Worm (Caenorhabditis elegans) whole organism, L3 larva: ENCODE data around the gene F59E12.17.

Experiments
- R02D3.7 ChIP-seq: fragments of 150-350 bp; optimal IDR thresholded peaks from 2 replicates; lab custom pipeline; 2014; ENCODE audit warnings: missing biosample characterization, missing genetic modification characterization
- ZK546.5 ChIP-seq: sonication (generic microtip); optimal IDR thresholded peaks from 2 replicates; lab custom pipeline; 2017; ENCODE audit warnings: missing biosample characterization, missing genetic modification characterization
- aly-2 ChIP-seq: fragments of 150-350 bp; optimal IDR thresholded peaks from 2 replicates; lab custom pipeline; 2014; ENCODE audit warnings: missing biosample characterization, missing genetic modification characterization
- ceh-16 ChIP-seq: sonication (generic microtip); optimal IDR thresholded peaks from 2 replicates; lab custom pipeline; 2017; ENCODE audit warnings: missing biosample characterization, missing genetic modification characterization
- ceh-9 ChIP-seq: sonication (generic microtip); optimal IDR thresholded peaks from 2 replicates; lab custom pipeline; 2018; ENCODE audit warnings: missing biosample characterization, missing genetic modification characterization
- daf-12 ChIP-seq: fragments of 150-350 bp; optimal IDR thresholded peaks from 2 replicates; lab custom pipeline; 2014; ENCODE audit warnings: missing biosample characterization, missing genetic modification reagents, missing genetic modification characterization
- egl-27 ChIP-seq: sonication (generic microtip); optimal IDR thresholded peaks from 4 replicates; lab custom pipeline; 2017; ENCODE audit warnings: missing biosample characterization, missing genetic modification reagents, missing genetic modification characterization
- egl-5 ChIP-seq: fragments of 150-350 bp; optimal IDR thresholded peaks from 2 replicates; lab custom pipeline; 2017; ENCODE audit warnings: missing biosample characterization, missing genetic modification reagents, missing genetic modification characterization, inconsistent platforms
- elt-2 ChIP-seq: sonication (generic microtip); optimal IDR thresholded peaks from 2 replicates; lab custom pipeline; 2016; ENCODE audit warnings: missing genetic modification reagents, mild to moderate bottlenecking, missing genetic modification characterization, missing compliant biosample characterization
- elt-3 ChIP-seq, 3 experiments: fragments of 150-350 bp in 1 of 3; sonication (generic microtip) in 2 of 3; optimal IDR thresholded peaks; 2 replicates in 2 of 3; 4 replicates in 1 of 3; lab custom pipeline; 2014 to 2017; ENCODE audit warnings: missing biosample characterization in 3 of 3, missing genetic modification characterization in 3 of 3
- fkh-2 ChIP-seq: fragments of 150-350 bp; optimal IDR thresholded peaks from 2 replicates; lab custom pipeline; 2014; ENCODE audit warnings: missing biosample characterization, missing genetic modification reagents, missing genetic modification characterization
- hmg-11 ChIP-seq: sonication (generic microtip); optimal IDR thresholded peaks from 2 replicates; lab custom pipeline; 2016; ENCODE audit warnings: missing genetic modification characterization, missing compliant biosample characterization
- jun-1 ChIP-seq: fragments of 150-350 bp; optimal IDR thresholded peaks from 2 replicates; lab custom pipeline; 2014; ENCODE audit warnings: missing biosample characterization, missing genetic modification reagents, missing genetic modification characterization
- lin-15B ChIP-seq: fragments of 150-350 bp; optimal IDR thresholded peaks from 2 replicates; lab custom pipeline; 2014; ENCODE audit warnings: missing biosample characterization, missing genetic modification characterization
- lin-39 ChIP-seq: fragments of 150-350 bp; optimal IDR thresholded peaks from 2 replicates; lab custom pipeline; 2018; ENCODE audit warnings: missing biosample characterization, missing genetic modification reagents, missing genetic modification characterization
- lsy-12 ChIP-seq: sonication (generic microtip); optimal IDR thresholded peaks from 2 replicates; lab custom pipeline; 2016; ENCODE audit warnings: mild to moderate bottlenecking, missing genetic modification characterization, missing compliant biosample characterization
- mdl-1 ChIP-seq: fragments of 150-350 bp; optimal IDR thresholded peaks from 2 replicates; lab custom pipeline; 2014; ENCODE audit warnings: missing biosample characterization, missing genetic modification characterization
- mml-1 ChIP-seq: fragments of 150-350 bp; sonication (generic microtip); optimal IDR thresholded peaks from 3 replicates; lab custom pipeline; 2014; ENCODE audit warnings: missing biosample characterization, missing genetic modification characterization
- nfya-1 ChIP-seq: sonication (generic microtip); optimal IDR thresholded peaks from 2 replicates; lab custom pipeline; 2017; ENCODE audit warnings: missing genetic modification characterization, mild to moderate bottlenecking, missing compliant biosample characterization, antibody characterized with exemption, moderate library complexity; ENCODE audit not compliant: insufficient read depth
- nhr-11 ChIP-seq: fragments of 150-350 bp; optimal IDR thresholded peaks from 2 replicates; lab custom pipeline; 2014; ENCODE audit warnings: missing biosample characterization, missing genetic modification characterization
- nhr-12 ChIP-seq: fragments of 150-350 bp; optimal IDR thresholded peaks from 2 replicates; lab custom pipeline; 2014; ENCODE audit warnings: missing biosample characterization, missing genetic modification characterization
- nhr-23 ChIP-seq: fragments of 150-350 bp; optimal IDR thresholded peaks from 2 replicates; lab custom pipeline; 2014; ENCODE audit warnings: missing biosample characterization, missing genetic modification reagents, missing genetic modification characterization
- nhr-237 ChIP-seq: fragments of 150-350 bp; optimal IDR thresholded peaks from 2 replicates; lab custom pipeline; 2014; ENCODE audit warnings: missing biosample characterization, missing genetic modification characterization
- nhr-25 ChIP-seq: sonication (generic microtip); optimal IDR thresholded peaks from 2 replicates; lab custom pipeline; 2017; ENCODE audit warnings: missing biosample characterization, missing genetic modification characterization
- nhr-43 ChIP-seq: sonication (generic microtip); optimal IDR thresholded peaks from 2 replicates; lab custom pipeline; 2016; ENCODE audit warnings: mild to moderate bottlenecking, missing genetic modification characterization, missing compliant biosample characterization; ENCODE audit not compliant: poor library complexity, severe bottlenecking
- nhr-67 ChIP-seq: fragments of 150-350 bp; optimal IDR thresholded peaks from 2 replicates; lab custom pipeline; 2014; ENCODE audit warnings: missing biosample characterization, missing genetic modification characterization
- nhr-76 ChIP-seq: fragments of 150-350 bp; sonication (generic microtip); optimal IDR thresholded peaks from 5 replicates; lab custom pipeline; 2014; ENCODE audit warnings: missing biosample characterization, missing genetic modification characterization
- nhr-77 ChIP-seq: fragments of 150-350 bp; optimal IDR thresholded peaks from 2 replicates; lab custom pipeline; 2014; ENCODE audit warnings: missing biosample characterization, missing genetic modification characterization
- pha-4 ChIP-seq: fragments of 150-350 bp; optimal IDR thresholded peaks from 2 replicates; lab custom pipeline; 2014; ENCODE audit warnings: missing biosample characterization, missing genetic modification reagents, missing genetic modification characterization
- pqm-1 ChIP-seq: fragments of 150-350 bp; optimal IDR thresholded peaks from 2 replicates; lab custom pipeline; 2017; ENCODE audit warnings: missing biosample characterization, missing genetic modification characterization, inconsistent platforms
- sea-2 ChIP-seq: fragments of 150-350 bp; sonication (generic microtip); optimal IDR thresholded peaks from 4 replicates; lab custom pipeline; 2014; ENCODE audit warnings: missing biosample characterization, missing genetic modification reagents, missing genetic modification characterization
- skn-1 ChIP-seq: fragments of 150-350 bp; optimal IDR thresholded peaks from 2 replicates; lab custom pipeline; 2014; ENCODE audit warnings: missing biosample characterization, missing genetic modification characterization
- snpc-4 ChIP-seq: fragments of 150-350 bp; optimal IDR thresholded peaks from 2 replicates; lab custom pipeline; 2014; ENCODE audit warnings: missing biosample characterization, missing genetic modification characterization
- tbx-2 ChIP-seq: sonication (generic microtip); optimal IDR thresholded peaks from 2 replicates; lab custom pipeline; 2016; ENCODE audit warnings: mild to moderate bottlenecking, missing genetic modification characterization, missing compliant biosample characterization
- unc-39 ChIP-seq: sonication (generic microtip); optimal IDR thresholded peaks from 4 replicates; lab custom pipeline; 2017; ENCODE audit warnings: missing biosample characterization, missing genetic modification characterization
- zag-1 ChIP-seq: fragments of 150-350 bp; optimal IDR thresholded peaks from 2 replicates; lab custom pipeline; 2014; ENCODE audit warnings: missing biosample characterization, missing genetic modification characterization

Gene F59E12.17

DNA sequence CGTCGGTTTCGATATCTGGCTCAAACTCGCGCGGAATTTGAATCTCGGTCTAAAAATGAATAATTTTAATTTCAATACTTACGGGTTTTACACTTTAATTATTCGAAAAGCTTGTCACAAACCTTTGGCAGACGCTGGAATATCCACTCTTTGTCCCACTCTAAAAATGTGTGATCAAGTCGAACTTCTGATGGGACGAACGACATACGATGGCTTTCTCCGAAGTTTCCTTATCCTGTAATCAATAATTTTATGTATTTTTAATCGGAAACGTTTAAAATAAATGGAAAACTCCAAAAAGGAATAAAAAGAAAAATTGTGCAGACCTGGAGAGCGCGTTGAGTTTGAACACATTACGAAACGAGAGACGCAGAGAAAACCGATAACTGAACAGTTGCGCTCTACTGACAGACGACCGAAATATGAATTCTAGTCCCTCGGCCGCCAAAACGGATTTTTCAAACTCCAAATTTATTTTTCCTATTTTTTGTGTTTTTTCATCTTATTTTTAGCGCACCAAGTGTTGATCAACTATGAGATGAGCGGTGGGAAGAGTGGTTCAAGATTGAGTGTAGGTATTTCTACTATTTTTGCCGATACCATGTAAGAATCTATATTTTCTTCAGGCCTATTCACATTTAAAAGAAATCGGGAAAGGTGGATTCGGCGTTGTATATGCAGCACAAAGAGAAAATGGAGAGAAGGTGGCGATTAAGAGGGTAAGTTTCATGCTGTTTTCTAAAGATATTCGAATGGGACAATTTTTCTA is at the start of gene F59E12.17, which contains the start of the genes sam-4 and zyg-1:
Gene F59E12.17, minus strand, starts transcription at position 235 of the 769 bp plus-strand sequence.
Gene sam-4, minus strand, starts transcription at position 51 of the 769 bp plus-strand sequence.
Gene zyg-1, plus strand, starts transcription at position 513 of the 769 bp plus-strand sequence.
- peak; percentile 35 for TF ChIP-seq hmg-11 (tag; lab: Kevin White, UChicago)
- peak; percentile 17 for TF ChIP-seq nhr-23
- TF ChIP-seq daf-12 (tag; lab: Kevin White, UChicago), result no peak
- peak; percentile 18 for TF ChIP-seq pqm-1 (tag; lab: Kevin White, UChicago)
- peak; percentile 52 for TF ChIP-seq elt-2
- TF ChIP-seq lin-15B (tag; lab: Kevin White, UChicago), result peak; percentile 95
- no peak for TF ChIP-seq fkh-2 (tag; lab: Kevin White, UChicago)
- TF ChIP-seq pha-4 (tag; lab: Kevin White, UChicago), result peak; percentile 87
- no peak for TF ChIP-seq egl-27 (tag; lab: Kevin White, UChicago)
- peak; percentile 74 for TF ChIP-seq lin-39 (tag; lab: Kevin White, UChicago)
- TF ChIP-seq egl-5 (tag; lab: Kevin White, UChicago), result peak; percentile 63
- no peak for TF ChIP-seq ceh-16
- no peak for TF ChIP-seq jun-1 (tag; lab: Kevin White, UChicago)
- peak; percentile 6 for TF ChIP-seq nhr-43 (tag; lab: Kevin White, UChicago)
- peak; percentile 51 for TF ChIP-seq nhr-25 (tag; lab: Kevin White, UChicago)
- peak; percentile 90 for TF ChIP-seq nfya-1 (tag; lab: Kevin White, UChicago)
- TF ChIP-seq nhr-11 (tag; lab: Kevin White, UChicago), result no peak
- no peak for TF ChIP-seq ZK546.5 (tag; lab: Kevin White, UChicago)

DNA sequence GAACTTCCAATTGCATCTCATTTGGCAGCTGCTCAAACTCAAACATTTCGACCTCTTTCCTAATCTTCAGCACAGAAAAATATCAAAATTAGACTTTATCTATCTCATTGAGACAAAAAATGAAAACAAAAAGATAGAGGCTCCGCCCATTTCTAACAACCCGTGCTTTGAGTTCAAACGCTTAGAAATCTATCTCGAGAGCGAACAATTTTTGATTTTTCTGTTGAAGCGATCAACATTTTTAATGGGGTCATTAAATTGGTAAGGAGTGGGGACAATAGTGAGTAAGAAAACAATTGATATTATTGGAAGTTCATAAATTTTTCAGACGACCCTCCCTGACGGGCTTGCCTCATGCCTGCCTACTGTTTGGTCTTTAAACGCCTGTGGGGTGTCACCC is 49.6 kb upstream of the F59E12.17 start, which contains the start of the genes C25H3.10 and C25H3.1:
Gene C25H3.10, minus strand, starts transcription at position 101 of the 400 bp plus-strand sequence.
Gene C25H3.1, plus strand, starts transcription at position 203 of the 400 bp plus-strand sequence.
- peak; percentile 74 for TF ChIP-seq egl-5 (tag; lab: Kevin White, UChicago)
- TF ChIP-seq mdl-1 (tag; lab: Kevin White, UChicago), result no peak

DNA sequence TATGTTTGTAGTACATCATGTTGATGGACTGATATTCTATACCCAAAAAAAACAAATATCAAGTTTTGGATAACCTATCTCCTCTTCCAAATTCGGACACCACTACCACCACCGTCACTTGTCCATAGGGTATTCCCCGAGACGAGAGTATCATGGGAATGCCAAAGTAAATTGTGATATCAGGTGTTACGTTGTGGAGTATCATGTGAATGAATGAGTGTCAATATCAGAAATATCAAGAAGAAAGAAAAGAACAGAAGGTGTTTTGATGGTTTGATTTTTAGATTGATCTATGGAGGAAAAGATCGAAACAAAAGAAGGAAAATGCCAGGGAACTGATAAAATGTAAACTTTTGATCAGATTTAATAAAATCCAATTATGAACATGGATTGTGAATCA is 49.0 kb upstream of the F59E12.17 start:
- TF ChIP-seq pqm-1 (tag; lab: Kevin White, UChicago), result peak; percentile 42
- peak; percentile 58 for TF ChIP-seq elt-2
- TF ChIP-seq pha-4 (tag; lab: Kevin White, UChicago), result peak; percentile 52
- no peak for TF ChIP-seq egl-27 (tag; lab: Kevin White, UChicago)
- TF ChIP-seq snpc-4 (tag; lab: Kevin White, UChicago), result peak; percentile 12

DNA sequence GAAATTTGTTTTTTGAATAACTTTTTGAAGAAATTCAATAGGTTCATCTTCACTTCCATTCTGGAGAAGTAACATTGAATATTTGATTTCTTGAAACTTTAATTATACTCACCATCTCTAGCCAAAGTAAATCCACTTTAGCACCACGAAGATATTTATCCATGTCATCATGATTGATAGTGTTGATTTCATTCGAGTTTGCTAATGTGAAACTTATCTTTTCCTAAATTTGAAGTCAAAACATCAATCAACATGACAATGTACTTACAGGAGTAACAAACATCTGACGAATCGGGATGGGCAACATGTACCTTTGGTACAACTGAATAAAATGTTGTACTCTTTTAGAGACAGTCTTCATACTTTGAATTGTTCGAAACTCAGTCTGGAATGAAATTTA is 48.1 kb upstream of the F59E12.17 start:
- TF ChIP-seq zag-1 (no peak), lsy-12 (tag; lab: Kevin White, UChicago) (no peak)
- TF ChIP-seq, all 47 proteins: peak for 0

DNA sequence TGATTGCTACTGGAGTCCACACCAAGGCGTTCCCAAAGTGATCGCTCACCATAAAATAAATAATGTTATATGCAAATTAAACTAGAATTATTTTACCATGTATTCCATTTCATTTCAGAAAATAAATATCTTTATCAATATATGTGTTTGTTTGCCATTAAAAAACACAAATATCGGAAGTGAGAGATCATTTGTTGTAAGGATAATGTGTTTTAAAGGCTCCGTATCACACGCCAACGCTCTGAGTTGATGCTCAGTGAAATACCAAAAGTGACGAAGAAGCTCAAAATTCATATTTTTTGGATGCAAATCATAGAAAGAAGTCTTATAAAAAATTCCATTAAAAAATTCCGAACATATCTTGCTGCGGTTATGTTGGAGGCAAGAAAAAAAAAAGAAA is 46.9 kb upstream of the F59E12.17 start:
- TF ChIP-seq skn-1 (tag; lab: Kevin White, UChicago), result no peak
- TF ChIP-seq egl-27 (tag; lab: Kevin White, UChicago), result no peak
- TF ChIP-seq tbx-2 (tag; lab: Kevin White, UChicago), result no peak
- TF ChIP-seq lin-39 (tag; lab: Kevin White, UChicago), result no peak
- no peak for TF ChIP-seq egl-5 (tag; lab: Kevin White, UChicago)
- no peak for TF ChIP-seq snpc-4 (tag; lab: Kevin White, UChicago)
- TF ChIP-seq nhr-77 (tag; lab: Kevin White, UChicago), result no peak
- no peak for TF ChIP-seq nhr-237 (tag; lab: Kevin White, UChicago)
- no peak for TF ChIP-seq nhr-43 (tag; lab: Kevin White, UChicago)
- no peak for TF ChIP-seq nhr-23
- no peak for TF ChIP-seq unc-39 (tag; lab: Kevin White, UChicago)
- TF ChIP-seq, all 47 proteins: peak for 0

DNA sequence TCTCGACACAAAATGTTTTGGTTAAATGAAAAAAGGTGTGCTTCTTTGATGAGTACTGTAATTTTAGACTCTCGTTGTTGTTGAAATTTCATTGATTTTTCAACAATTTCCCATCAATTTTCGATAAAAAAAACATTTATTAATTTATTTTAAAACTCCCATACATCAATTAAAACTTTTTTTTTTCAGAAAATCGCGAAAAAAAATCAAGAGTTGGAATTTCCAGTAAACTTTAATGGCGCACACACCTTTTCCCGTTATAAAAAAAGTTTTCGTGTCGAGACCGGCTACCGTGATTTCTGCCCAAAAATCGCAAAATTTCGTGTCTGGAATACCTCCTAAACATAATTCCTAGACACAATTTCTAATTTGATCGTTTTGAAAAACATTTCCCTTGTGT is 45.5 kb upstream of the F59E12.17 start, which contains the start of gene C25H3.14:
Gene C25H3.14, plus strand, starts transcription at position 301 of the 400 bp plus-strand sequence.
- TF ChIP-seq nhr-25 (tag; lab: Kevin White, UChicago), result no peak
- TF ChIP-seq aly-2 (tag; lab: Kevin White, UChicago), result no peak
- TF ChIP-seq lsy-12 (tag; lab: Kevin White, UChicago), result no peak
- TF ChIP-seq ceh-16, result no peak
- TF ChIP-seq sea-2 (GFP tag; lab: Kevin White, UChicago), result no peak
- TF ChIP-seq nhr-67 (tag; lab: Kevin White, UChicago), result no peak
- TF ChIP-seq ceh-9 (tag; lab: Kevin White, UChicago), result no peak
- no peak for TF ChIP-seq nhr-76
- TF ChIP-seq mml-1 (tag; lab: Kevin White, UChicago), result no peak
- no peak for TF ChIP-seq nhr-77 (tag; lab: Kevin White, UChicago)
- no peak for TF ChIP-seq nhr-43 (tag; lab: Kevin White, UChicago)
- TF ChIP-seq egl-5 (tag; lab: Kevin White, UChicago), result no peak
- TF ChIP-seq R02D3.7, result no peak
- no peak for TF ChIP-seq snpc-4 (tag; lab: Kevin White, UChicago)
- TF ChIP-seq unc-39 (tag; lab: Kevin White, UChicago), result no peak
- TF ChIP-seq elt-3 (tag; optimal IDR thresholded peaks at IDR 0.05; lab: Kevin White, UChicago), result no peak
- TF ChIP-seq egl-27 (tag; lab: Kevin White, UChicago), result no peak
- TF ChIP-seq nhr-12, result no peak
- no peak for TF ChIP-seq nhr-23
- no peak for TF ChIP-seq mdl-1 (tag; lab: Kevin White, UChicago)
- TF ChIP-seq, all 47 proteins: peak for 0
